Fruit fly (Drosophila melanogaster) whole organism, embryonic: ENCODE measurements around the gene SCCRO.

Source experiments
- Bgb ChIP-seq: fragments of 200-800 bp; sonication (Bioruptor generic); IDR thresholded peaks from 2 replicates; pipeline ENCODE4 v1.3.6; 2022; ENCODE audit warnings: missing biosample characterization, missing genetic modification characterization; ENCODE audit not compliant: partially characterized antibody
- CG12299 ChIP-seq: fragments of 200-800 bp; sonication (Bioruptor generic); optimal IDR thresholded peaks from 2 replicates; lab custom pipeline; 2018; ENCODE audit warnings: missing biosample characterization, mild to moderate bottlenecking, missing genetic modification characterization
- CG12659 ChIP-seq: fragments of 200-800 bp; sonication (Bioruptor generic); optimal IDR thresholded peaks from 3 replicates; lab custom pipeline; 2017; ENCODE audit warnings: mild to moderate bottlenecking, missing biosample characterization, missing genetic modification reagents, missing genetic modification characterization
- CG13287 ChIP-seq: fragments of 200-800 bp; sonication (Bioruptor generic); IDR thresholded peaks from 2 replicates; pipeline ENCODE4 v1.3.6; 2022; ENCODE audit warnings: missing biosample characterization, missing genetic modification characterization; ENCODE audit not compliant: partially characterized antibody
- CG13296 ChIP-seq: fragments of 200-800 bp; sonication (Bioruptor generic); optimal IDR thresholded peaks from 3 replicates; lab custom pipeline; 2018; ENCODE audit warnings: missing biosample characterization, mild to moderate bottlenecking, missing genetic modification characterization
- CG13424 ChIP-seq: fragments of 200-800 bp; sonication (Bioruptor generic); optimal IDR thresholded peaks from 2 replicates; lab custom pipeline; 2019; ENCODE audit warnings: missing biosample characterization, mild to moderate bottlenecking, missing genetic modification characterization, moderate library complexity
- CG14965 ChIP-seq: fragments of 200-800 bp; sonication (Bioruptor generic); optimal IDR thresholded peaks from 2 replicates; lab custom pipeline; 2016; ENCODE audit warnings: missing biosample characterization, missing genetic modification characterization, borderline replicate concordance
- CG17361 ChIP-seq: fragments of 200-800 bp; sonication (Bioruptor generic); IDR thresholded peaks from 3 replicates; pipeline ENCODE4 v1.3.6; 2022; ENCODE audit warnings: missing biosample characterization, missing genetic modification characterization
- CG17829 ChIP-seq: fragments of 200-800 bp; optimal IDR thresholded peaks from 2 replicates; lab custom pipeline; 2019; ENCODE audit warnings: missing biosample characterization, mild to moderate bottlenecking, missing genetic modification characterization, moderate library complexity
- CG2116 ChIP-seq: fragments of 200-800 bp; sonication (Bioruptor generic); optimal IDR thresholded peaks from 3 replicates; lab custom pipeline; 2018; ENCODE audit warnings: missing biosample characterization, mild to moderate bottlenecking, missing genetic modification characterization
- CG2199 ChIP-seq: fragments of 200-800 bp; sonication (Bioruptor generic); IDR thresholded peaks from 3 replicates; pipeline ENCODE4 v1.3.6; 2022; ENCODE audit warnings: missing biosample characterization, missing genetic modification characterization
- CG2889 ChIP-seq: fragments of 200-800 bp; sonication (Bioruptor generic); IDR thresholded peaks from 3 replicates; pipeline ENCODE4 v1.3.6; 2022; ENCODE audit warnings: missing biosample characterization, missing genetic modification characterization
- CG6689 ChIP-seq: fragments of 200-800 bp; sonication (Bioruptor generic); IDR thresholded peaks from 2 replicates; pipeline ENCODE4 v1.3.6; 2022; ENCODE audit warnings: missing biosample characterization, missing genetic modification characterization
- CG6854 ChIP-seq: fragments of 200-800 bp; sonication (Bioruptor generic); optimal IDR thresholded peaks from 3 replicates; lab custom pipeline; 2017; ENCODE audit warnings: missing biosample characterization, mild to moderate bottlenecking, missing genetic modification characterization
- CG7357 ChIP-seq: fragments of 200-800 bp; sonication (Bioruptor generic); IDR thresholded peaks from 3 replicates; pipeline ENCODE4 v1.3.6; 2022; ENCODE audit warnings: missing biosample characterization, missing genetic modification characterization
- CG8388 ChIP-seq: fragments of 200-800 bp; sonication (Bioruptor generic); optimal IDR thresholded peaks from 2 replicates; lab custom pipeline; 2019; ENCODE audit warnings: missing biosample characterization, mild to moderate bottlenecking, missing genetic modification characterization, moderate library complexity
- CG9797 ChIP-seq: fragments of 200-800 bp; sonication (Bioruptor generic); optimal IDR thresholded peaks from 3 replicates; lab custom pipeline; 2018; ENCODE audit warnings: missing biosample characterization, mild to moderate bottlenecking, missing genetic modification characterization
- CTCF ChIP-seq: fragments of 200-800 bp; sonication (Bioruptor generic); optimal IDR thresholded peaks from 2 replicates; lab custom pipeline; 2017; ENCODE audit warnings: missing biosample characterization, mild to moderate bottlenecking, missing genetic modification characterization, moderate library complexity
- CrebB ChIP-seq: fragments of 200-800 bp; sonication (Bioruptor generic); optimal IDR thresholded peaks from 3 replicates; lab custom pipeline; 2018; ENCODE audit warnings: missing biosample characterization, mild to moderate bottlenecking, missing genetic modification characterization
- D19B ChIP-seq: fragments of 200-800 bp; sonication (Bioruptor generic); optimal IDR thresholded peaks from 2 replicates; lab custom pipeline; 2017; ENCODE audit warnings: missing biosample characterization, mild to moderate bottlenecking, missing genetic modification characterization
- Drgx ChIP-seq: fragments of 200-800 bp; sonication (Bioruptor generic); IDR thresholded peaks from 2 replicates; pipeline ENCODE4 v1.3.6; 2022; ENCODE audit warnings: missing biosample characterization, missing genetic modification characterization
- E2f2 ChIP-seq: fragments of 200-800 bp; sonication (Bioruptor generic); IDR thresholded peaks from 2 replicates; pipeline ENCODE4 v1.3.6; 2022; ENCODE audit warnings: missing biosample characterization, missing genetic modification characterization
- Eip74EF ChIP-seq, 2 experiments: fragments of 200-800 bp in 1 of 2; fragments of >200 bp in 1 of 2; sonication (Bioruptor generic) in 1 of 2; optimal IDR thresholded peaks; 2 replicates each; lab custom pipeline; 2017 to 2019; ENCODE audit warnings: missing biosample characterization in 2 of 2, missing genetic modification characterization in 2 of 2, mild to moderate bottlenecking in 1 of 2, moderate library complexity in 1 of 2
- HLH4C ChIP-seq: fragments of 200-800 bp; sonication (Bioruptor generic); IDR thresholded peaks from 3 replicates; pipeline ENCODE4 v1.3.6; 2022; ENCODE audit warnings: missing biosample characterization, missing genetic modification characterization; ENCODE audit not compliant: partially characterized antibody
- HmgD ChIP-seq: fragments of 200-800 bp; sonication (Bioruptor generic); optimal IDR thresholded peaks from 3 replicates; lab custom pipeline; 2016; ENCODE audit warnings: missing biosample characterization, missing genetic modification characterization
- Neu2 ChIP-seq: fragments of 200-800 bp; sonication (Bioruptor generic); optimal IDR thresholded peaks from 3 replicates; lab custom pipeline; 2016; ENCODE audit warnings: missing biosample characterization, missing genetic modification characterization, borderline replicate concordance
- Nf-YB ChIP-seq: fragments of 200-800 bp; sonication (Bioruptor generic); optimal IDR thresholded peaks from 3 replicates; lab custom pipeline; 2019; ENCODE audit warnings: missing biosample characterization, mild to moderate bottlenecking, missing genetic modification characterization, moderate library complexity
- Pdp1 ChIP-seq, 2 experiments: fragments of 200-800 bp; sonication (Bioruptor generic); optimal IDR thresholded peaks; 3 replicates each; lab custom pipeline; 2016; ENCODE audit warnings: missing biosample characterization in 2 of 2, missing genetic modification characterization in 2 of 2, mild to moderate bottlenecking in 1 of 2, moderate library complexity in 1 of 2
- Six4 ChIP-seq: fragments of 200-800 bp; sonication (Bioruptor generic); optimal IDR thresholded peaks from 2 replicates; lab custom pipeline; 2016; ENCODE audit warnings: missing biosample characterization, missing genetic modification characterization
- ab ChIP-seq: fragments of 200-800 bp; sonication (Bioruptor generic); optimal IDR thresholded peaks from 2 replicates; lab custom pipeline; 2016; ENCODE audit warnings: missing biosample characterization, missing genetic modification characterization
- amos ChIP-seq: fragments of 200-800 bp; sonication (Bioruptor generic); IDR thresholded peaks from 2 replicates; pipeline ENCODE4 v1.3.6; 2022; ENCODE audit warnings: missing biosample characterization, missing genetic modification characterization; ENCODE audit not compliant: partially characterized antibody
- exex ChIP-seq: fragments of 200-800 bp; sonication (Bioruptor generic); optimal IDR thresholded peaks from 4 replicates; lab custom pipeline; 2018; ENCODE audit warnings: missing biosample characterization, mild to moderate bottlenecking, missing genetic modification characterization, moderate library complexity
- hb ChIP-seq: fragments of 200-800 bp; sonication (Bioruptor generic); IDR thresholded peaks from 3 replicates; pipeline ENCODE4 v1.3.6; 2022; ENCODE audit warnings: missing biosample characterization, missing genetic modification characterization; ENCODE audit not compliant: partially characterized antibody
- insv ChIP-seq, 2 experiments: fragments of 200-800 bp; sonication (Bioruptor generic); optimal IDR thresholded peaks; 3 replicates each; lab custom pipeline; 2016 to 2018; ENCODE audit warnings: missing biosample characterization in 2 of 2, missing genetic modification characterization in 2 of 2
- kay ChIP-seq: fragments of 200-800 bp; sonication (Bioruptor generic); optimal IDR thresholded peaks from 2 replicates; lab custom pipeline; 2016; ENCODE audit warnings: missing biosample characterization, missing genetic modification characterization
- lmd ChIP-seq: fragments of 200-800 bp; sonication (Bioruptor generic); IDR thresholded peaks from 2 replicates; pipeline ENCODE4 v1.3.6; 2022; ENCODE audit warnings: missing biosample characterization, missing genetic modification characterization
- nom ChIP-seq: fragments of 200-800 bp; sonication (Bioruptor generic); optimal IDR thresholded peaks from 2 replicates; lab custom pipeline; 2017; ENCODE audit warnings: missing biosample characterization, missing genetic modification characterization, mild to moderate bottlenecking, moderate library complexity, missing genetic modification reagents
- odd ChIP-seq: fragments of 200-800 bp; sonication (Bioruptor generic); optimal IDR thresholded peaks from 2 replicates; lab custom pipeline; 2017; ENCODE audit warnings: missing biosample characterization, mild to moderate bottlenecking, missing genetic modification characterization
- run ChIP-seq: fragments of 200-800 bp; sonication (Bioruptor generic); optimal IDR thresholded peaks from 3 replicates; lab custom pipeline; 2018; ENCODE audit warnings: missing biosample characterization, mild to moderate bottlenecking, missing genetic modification characterization
- scrt ChIP-seq: fragments of 200-800 bp; sonication (Bioruptor generic); optimal IDR thresholded peaks from 2 replicates; lab custom pipeline; 2018; ENCODE audit warnings: missing biosample characterization, mild to moderate bottlenecking, missing genetic modification characterization, moderate library complexity
- sd ChIP-seq: fragments of 200-800 bp; sonication (Bioruptor generic); optimal IDR thresholded peaks from 3 replicates; lab custom pipeline; 2018; ENCODE audit warnings: missing biosample characterization, mild to moderate bottlenecking, missing genetic modification characterization, moderate library complexity
- sna ChIP-seq: fragments of 200-800 bp; sonication (Bioruptor generic); IDR thresholded peaks from 2 replicates; pipeline ENCODE4 v1.3.6; 2022; ENCODE audit warnings: missing biosample characterization, missing genetic modification characterization; ENCODE audit not compliant: partially characterized antibody
- stwl ChIP-seq: fragments of 200-800 bp; sonication (Bioruptor generic); optimal IDR thresholded peaks from 3 replicates; lab custom pipeline; 2018; ENCODE audit warnings: missing biosample characterization, mild to moderate bottlenecking, missing genetic modification characterization, moderate library complexity
- sug ChIP-seq: fragments of 200-800 bp; optimal IDR thresholded peaks from 2 replicates; lab custom pipeline; 2019; ENCODE audit warnings: missing biosample characterization, mild to moderate bottlenecking, missing genetic modification characterization, moderate library complexity
- tin ChIP-seq: fragments of 200-800 bp; sonication (Bioruptor generic); optimal IDR thresholded peaks from 3 replicates; lab custom pipeline; 2016; ENCODE audit warnings: missing biosample characterization, missing genetic modification characterization
- tna ChIP-seq: fragments of 200-800 bp; sonication (Bioruptor generic); IDR thresholded peaks from 2 replicates; pipeline ENCODE4 v1.3.6; 2022; ENCODE audit warnings: missing biosample characterization, missing genetic modification characterization; ENCODE audit not compliant: partially characterized antibody
- twi ChIP-seq: fragments of 200-800 bp; optimal IDR thresholded peaks from 2 replicates; lab custom pipeline; 2019; ENCODE audit warnings: missing biosample characterization, mild to moderate bottlenecking, missing genetic modification characterization, moderate library complexity
- unpg ChIP-seq: fragments of 200-800 bp; sonication (Bioruptor generic); optimal IDR thresholded peaks from 3 replicates; lab custom pipeline; 2018; ENCODE audit warnings: missing biosample characterization, mild to moderate bottlenecking, missing genetic modification characterization, moderate library complexity

Gene SCCRO

dm6 chr3L:15553993-15554644 is 9.1 kb upstream of the SCCRO start, which contains the start of gene AGO2 (continued):
- TF ChIP-seq unpg (GFP tag; lab: Kevin White, UChicago): peak; percentile 6
- 0 out of 3 replicates have a peak, but pooled peaks have one; percentile 46 for TF ChIP-seq CG2199 (GFP tag; lab: Robert Waterston, UW)
- TF ChIP-seq tin (GFP tag; lab: Kevin White, UChicago): peak; percentile 4
- TF ChIP-seq Drgx (GFP tag; lab: Robert Waterston, UW): peak; percentile 89
- peak; percentile 24 for TF ChIP-seq CG12299 (tag; lab: Kevin White, UChicago)
- peak; percentile 80 for TF ChIP-seq CG13287
- peak; percentile 91 for TF ChIP-seq CG2116 (GFP tag; lab: Kevin White, UChicago)
- TF ChIP-seq ab (GFP tag; lab: Kevin White, UChicago): no peak
- TF ChIP-seq stwl (tag; lab: Kevin White, UChicago): peak; percentile 55
- peak; percentile 9 for TF ChIP-seq sug (tag; lab: Kevin White, UChicago)
- TF ChIP-seq Nf-YB (GFP tag; lab: Kevin White, UChicago): no peak
- TF ChIP-seq CG13296 (GFP tag; lab: Kevin White, UChicago): peak; percentile 28
- peak; percentile 40 for TF ChIP-seq scrt (GFP tag; lab: Kevin White, UChicago)
- TF ChIP-seq hb: peak; percentile 68; the same call in 2 of the 3 replicates
- 0 out of 2 replicates have a peak, but pooled peaks have one; percentile 28 for TF ChIP-seq CG6689
- peak; percentile 100 for TF ChIP-seq nom (GFP tag; lab: Kevin White, UChicago)
- peak; percentile 91 for TF ChIP-seq HmgD
- peak; percentile 20 for TF ChIP-seq odd (GFP tag; lab: Kevin White, UChicago)
- peak; percentile 3 for TF ChIP-seq CG6854
- peak; percentile 61 for TF ChIP-seq CTCF (GFP tag; lab: Kevin White, UChicago)
- no peak for TF ChIP-seq run (tag; lab: Kevin White, UChicago)
- peak; percentile 30 for TF ChIP-seq CrebB
- peak; percentile 32; the same call in 1 of the 3 replicates for TF ChIP-seq CG17361 (GFP tag; lab: Robert Waterston, UW)
- peak; percentile 33 for TF ChIP-seq exex (tag; lab: Kevin White, UChicago)
- peak; percentile 47 for TF ChIP-seq Neu2 (GFP tag; lab: Kevin White, UChicago)
- TF ChIP-seq CG7357 (GFP tag; lab: Robert Waterston, UW): no peak
- TF ChIP-seq HLH4C: peak; percentile 77
- peak; percentile 74 for TF ChIP-seq amos
- TF ChIP-seq sna: peak; percentile 60
- TF ChIP-seq CG14965 (GFP tag; lab: Kevin White, UChicago): no peak
- TF ChIP-seq lmd (GFP tag; lab: Robert Waterston, UW): no peak
- peak; percentile 75 for TF ChIP-seq tna (GFP tag; lab: Robert Waterston, UW)
- peak; percentile 53 for TF ChIP-seq twi (tag; lab: Kevin White, UChicago)
- TF ChIP-seq insv (GFP tag; optimal IDR thresholded peaks at IDR 0.05; lab: Kevin White, UChicago): peak in 1 of 2 experiments; percentile 33
- peak; percentile 17 for TF ChIP-seq Six4 (GFP tag; lab: Kevin White, UChicago)
- TF ChIP-seq CG9797 (GFP tag; lab: Kevin White, UChicago): peak; percentile 53
- TF ChIP-seq Pdp1 (GFP tag; optimal IDR thresholded peaks at IDR 0.05; lab: Kevin White, UChicago): peak in 1 of 2 experiments; percentile 44
- TF ChIP-seq E2f2 (GFP tag; lab: Robert Waterston, UW): peak; percentile 94
- peak; percentile 91 for TF ChIP-seq kay (GFP tag; lab: Kevin White, UChicago)
- TF ChIP-seq sd (tag; lab: Kevin White, UChicago): no peak
- TF ChIP-seq CG2889 (GFP tag; lab: Robert Waterston, UW): no peak
- peak in 1 of 2 experiments; percentile 29 for TF ChIP-seq Eip74EF (GFP tag; optimal IDR thresholded peaks at IDR 0.05; lab: Kevin White, UChicago)
- TF ChIP-seq Bgb (GFP tag; lab: Robert Waterston, UW): peak; percentile 82
- TF ChIP-seq CG13424: peak; percentile 8
- TF ChIP-seq CG8388 (GFP tag; lab: Kevin White, UChicago): no peak
- peak; percentile 62 for TF ChIP-seq CG17829 (tag; lab: Kevin White, UChicago)
- TF ChIP-seq D19B (GFP tag; lab: Kevin White, UChicago): no peak
- peak; percentile 53 for TF ChIP-seq CG12659 (GFP tag; lab: Kevin White, UChicago)
